Fruit fly (Drosophila melanogaster): ENCODE measurements around the gene bin.

DNA sequence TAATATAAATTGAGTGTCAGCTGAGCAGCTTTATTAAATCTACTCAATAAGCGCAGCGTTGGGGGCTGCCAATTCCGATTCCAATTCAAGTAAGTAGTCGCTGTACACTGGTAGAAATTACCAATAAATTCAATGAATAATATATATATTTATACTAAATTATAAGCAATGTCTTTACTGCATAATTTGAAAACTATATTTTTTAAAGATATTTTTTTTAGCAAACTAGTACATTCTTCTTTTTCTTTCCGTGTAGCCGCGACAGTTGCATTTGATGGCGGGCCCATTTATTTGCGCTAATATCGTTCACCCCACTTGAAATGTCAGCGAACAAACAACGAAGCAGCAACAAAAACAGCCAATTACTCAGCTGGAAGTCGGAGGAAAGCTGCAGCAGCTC is 13.0 kb upstream of the bin start:
- TF ChIP-seq HLH106 (tag; optimal IDR thresholded peaks at IDR 0.05) (peak; percentile 75), Hnf4 (GFP tag; optimal IDR thresholded peaks at IDR 0.05) (peak; percentile 68), pan (optimal IDR thresholded peaks at IDR 0.05) (no peak), N (GFP tag; optimal IDR thresholded peaks at IDR 0.05) (no peak), Dfd (GFP tag; optimal IDR thresholded peaks at IDR 0.05) (no peak), dl (GFP tag; optimal IDR thresholded peaks at IDR 0.05; ENCODE audit: insufficient read depth in 1 of 2, partially characterized antibody in 2 of 2) (no peak), OdsH (GFP tag; optimal IDR thresholded peaks at IDR 0.05) (peak; percentile 77), usp (GFP tag; optimal IDR thresholded peaks at IDR 0.05) (no peak), psq (GFP tag; optimal IDR thresholded peaks at IDR 0.05) (peak; percentile 63), brk (GFP tag; optimal IDR thresholded peaks at IDR 0.05) (peak; percentile 61), dsf (GFP tag; optimal IDR thresholded peaks at IDR 0.05; ENCODE audit: borderline replicate concordance) (no peak), Jra (GFP tag; optimal IDR thresholded peaks at IDR 0.05) (no peak), Mio (GFP tag; optimal IDR thresholded peaks at IDR 0.05) (no peak), CG9705 (GFP tag; optimal IDR thresholded peaks at IDR 0.05) (peak; percentile 5)
